Fruit fly (Drosophila melanogaster) whole organism, embryonic: Measurements from ENCODE around the gene COX7AL.

Experiments used
- CG10209 ChIP-seq: fragments of 200-800 bp; sonication (Bioruptor generic); optimal IDR thresholded peaks from 3 replicates; lab custom pipeline; 2017; ENCODE audit warnings: missing biosample characterization, mild to moderate bottlenecking, missing genetic modification characterization, missing genetic modification reagents
- CG10267 ChIP-seq: fragments of 200-800 bp; sonication (Bioruptor generic); optimal IDR thresholded peaks from 2 replicates; lab custom pipeline; 2018; ENCODE audit warnings: missing biosample characterization, mild to moderate bottlenecking, missing genetic modification characterization, moderate library complexity
- CG10543 ChIP-seq: fragments of 200-800 bp; sonication (Bioruptor generic); optimal IDR thresholded peaks from 3 replicates; lab custom pipeline; 2017; ENCODE audit warnings: missing biosample characterization, mild to moderate bottlenecking, missing genetic modification characterization, moderate library complexity
- CG10565 ChIP-seq: fragments of 200-800 bp; sonication (Bioruptor generic); optimal IDR thresholded peaks from 3 replicates; lab custom pipeline; 2016; ENCODE audit warnings: missing biosample characterization, mild to moderate bottlenecking, missing genetic modification characterization
- CG10959 ChIP-seq: fragments of 200-800 bp; sonication (Bioruptor generic); IDR thresholded peaks from 2 replicates; pipeline ENCODE4 v1.3.6; 2022; ENCODE audit warnings: missing biosample characterization, missing genetic modification characterization
- CG11085 ChIP-seq: fragments of 200-800 bp; sonication (Bioruptor generic); IDR thresholded peaks from 2 replicates; pipeline ENCODE4 v1.3.6; 2022; ENCODE audit warnings: missing biosample characterization, missing genetic modification characterization
- CG11398 ChIP-seq: fragments of 200-800 bp; sonication (Bioruptor generic); optimal IDR thresholded peaks from 2 replicates; lab custom pipeline; 2016; ENCODE audit warnings: missing biosample characterization, missing genetic modification characterization
- CG13123 ChIP-seq: fragments of 200-800 bp; sonication (Bioruptor generic); optimal IDR thresholded peaks from 2 replicates; lab custom pipeline; 2016; ENCODE audit warnings: missing biosample characterization, missing genetic modification characterization
- CG18599 ChIP-seq: fragments of 200-800 bp; sonication (Bioruptor generic); optimal IDR thresholded peaks from 3 replicates; lab custom pipeline; 2017; ENCODE audit warnings: missing biosample characterization, missing genetic modification characterization, mild to moderate bottlenecking, moderate library complexity, missing genetic modification reagents
- CG2199 ChIP-seq: fragments of 200-800 bp; sonication (Bioruptor generic); IDR thresholded peaks from 3 replicates; pipeline ENCODE4 v1.3.6; 2022; ENCODE audit warnings: missing biosample characterization, missing genetic modification characterization
- CG32767 ChIP-seq: fragments of 200-800 bp; sonication (Bioruptor generic); IDR thresholded peaks from 2 replicates; pipeline ENCODE4 v1.3.6; 2022; ENCODE audit warnings: missing biosample characterization, missing genetic modification characterization
- CG34376 ChIP-seq: fragments of 200-800 bp; sonication (Bioruptor generic); optimal IDR thresholded peaks from 2 replicates; lab custom pipeline; 2018; ENCODE audit warnings: missing biosample characterization, mild to moderate bottlenecking, missing genetic modification characterization
- CG34422 ChIP-seq: fragments of 200-800 bp; sonication (Bioruptor generic); IDR thresholded peaks from 3 replicates; pipeline ENCODE4 v1.3.6; 2022; ENCODE audit warnings: missing biosample characterization, missing genetic modification characterization
- CG4328 ChIP-seq: fragments of 200-800 bp; sonication (Bioruptor generic); optimal IDR thresholded peaks from 3 replicates; lab custom pipeline; 2017; ENCODE audit warnings: missing biosample characterization, missing genetic modification reagents, missing genetic modification characterization
- CG4404 ChIP-seq: fragments of 200-800 bp; sonication (Bioruptor generic); IDR thresholded peaks from 2 replicates; pipeline ENCODE4 v1.3.6; 2022; ENCODE audit warnings: missing biosample characterization, missing genetic modification characterization
- CG6272 ChIP-seq: fragments of 200-800 bp; sonication (Bioruptor generic); IDR thresholded peaks from 2 replicates; pipeline ENCODE4 v1.3.6; 2022; ENCODE audit warnings: missing biosample characterization, missing genetic modification characterization
- CG6654 ChIP-seq: fragments of 200-800 bp; sonication (Bioruptor generic); optimal IDR thresholded peaks from 2 replicates; lab custom pipeline; 2017; ENCODE audit warnings: missing biosample characterization, mild to moderate bottlenecking, missing genetic modification characterization
- CG6683 ChIP-seq: fragments of 200-800 bp; sonication (Bioruptor generic); optimal IDR thresholded peaks from 2 replicates; lab custom pipeline; 2017; ENCODE audit warnings: missing biosample characterization, mild to moderate bottlenecking, missing genetic modification characterization, missing genetic modification reagents
- CG7928 ChIP-seq: fragments of 200-800 bp; sonication (Bioruptor generic); optimal IDR thresholded peaks from 2 replicates; lab custom pipeline; 2017; ENCODE audit warnings: missing biosample characterization, mild to moderate bottlenecking, missing genetic modification characterization
- CG8765 ChIP-seq: fragments of 200-800 bp; sonication (Bioruptor generic); IDR thresholded peaks from 2 replicates; pipeline ENCODE4 v1.3.6; 2022; ENCODE audit warnings: missing biosample characterization, missing genetic modification characterization
- CG9817 ChIP-seq: fragments of 200-800 bp; sonication (Bioruptor generic); optimal IDR thresholded peaks from 2 replicates; lab custom pipeline; 2018; ENCODE audit warnings: missing biosample characterization, mild to moderate bottlenecking, missing genetic modification characterization, moderate library complexity
- CG9932 ChIP-seq: fragments of 200-800 bp; sonication (Bioruptor generic); IDR thresholded peaks from 2 replicates; pipeline ENCODE4 v1.3.6; 2022; ENCODE audit warnings: missing biosample characterization, missing genetic modification characterization
- D19A ChIP-seq: fragments of 200-800 bp; optimal IDR thresholded peaks from 3 replicates; lab custom pipeline; 2019; ENCODE audit warnings: missing biosample characterization, mild to moderate bottlenecking, missing genetic modification characterization, moderate library complexity
- Dip3 ChIP-seq: fragments of 200-800 bp; sonication (Bioruptor generic); optimal IDR thresholded peaks from 3 replicates; lab custom pipeline; 2016; ENCODE audit warnings: missing biosample characterization, missing genetic modification characterization
- Doc2 ChIP-seq: fragments of 200-800 bp; sonication (Bioruptor generic); IDR thresholded peaks from 2 replicates; pipeline ENCODE4 v1.3.6; 2022; ENCODE audit warnings: missing biosample characterization, missing genetic modification characterization
- Hr3 ChIP-seq: fragments of 200-800 bp; sonication (Bioruptor generic); optimal IDR thresholded peaks from 3 replicates; lab custom pipeline; 2016; ENCODE audit warnings: missing biosample characterization, missing genetic modification characterization
- Lhr ChIP-seq: fragments of 200-800 bp; sonication (Bioruptor generic); optimal IDR thresholded peaks from 3 replicates; lab custom pipeline; 2017; ENCODE audit warnings: mild to moderate bottlenecking, missing biosample characterization, missing genetic modification reagents, missing genetic modification characterization
- Lpt ChIP-seq: fragments of >200 bp; optimal IDR thresholded peaks from 2 replicates; lab custom pipeline; 2018; ENCODE audit warnings: missing biosample characterization, missing genetic modification characterization
- MBD-R2 ChIP-seq: fragments of 200-800 bp; sonication (Bioruptor generic); IDR thresholded peaks from 2 replicates; pipeline ENCODE4 v1.3.6; 2022; ENCODE audit warnings: missing biosample characterization, missing genetic modification characterization
- NFAT ChIP-seq: fragments of 200-800 bp; sonication (Bioruptor generic); IDR thresholded peaks from 2 replicates; pipeline ENCODE4 v1.3.6; 2022; ENCODE audit warnings: missing biosample characterization, missing genetic modification characterization
- Oaz ChIP-seq: fragments of 200-800 bp; sonication (Bioruptor generic); IDR thresholded peaks from 2 replicates; pipeline ENCODE4 v1.3.6; 2022; ENCODE audit warnings: missing biosample characterization, missing genetic modification characterization
- Side ChIP-seq: fragments of 200-800 bp; sonication (Bioruptor generic); optimal IDR thresholded peaks from 2 replicates; lab custom pipeline; 2016; ENCODE audit warnings: missing biosample characterization, missing genetic modification characterization
- Six4 ChIP-seq: fragments of 200-800 bp; sonication (Bioruptor generic); optimal IDR thresholded peaks from 2 replicates; lab custom pipeline; 2016; ENCODE audit warnings: missing biosample characterization, missing genetic modification characterization
- Taf1 ChIP-seq: fragments of 200-800 bp; sonication (Bioruptor generic); IDR thresholded peaks from 2 replicates; pipeline ENCODE4 v1.3.6; 2022; ENCODE audit warnings: missing biosample characterization, missing genetic modification characterization
- ato ChIP-seq: fragments of 200-800 bp; sonication (Bioruptor generic); IDR thresholded peaks from 2 replicates; pipeline ENCODE4 v1.3.6; 2022; ENCODE audit warnings: missing biosample characterization, missing genetic modification characterization; ENCODE audit not compliant: partially characterized antibody
- bbx ChIP-seq: fragments of 200-800 bp; sonication (Bioruptor generic); IDR thresholded peaks from 2 replicates; pipeline ENCODE4 v1.3.6; 2022; ENCODE audit warnings: missing biosample characterization, missing genetic modification characterization; ENCODE audit not compliant: partially characterized antibody
- chm ChIP-seq: fragments of 200-800 bp; sonication (Bioruptor generic); IDR thresholded peaks from 2 replicates; pipeline ENCODE4 v1.3.6; 2022; ENCODE audit warnings: missing biosample characterization, missing genetic modification characterization
- eyg ChIP-seq: fragments of 200-800 bp; sonication (Bioruptor generic); optimal IDR thresholded peaks from 3 replicates; lab custom pipeline; 2016; ENCODE audit warnings: missing biosample characterization, missing genetic modification characterization
- gcm ChIP-seq: fragments of 200-800 bp; sonication (Bioruptor generic); optimal IDR thresholded peaks from 2 replicates; lab custom pipeline; 2019; ENCODE audit warnings: missing biosample characterization, mild to moderate bottlenecking, missing genetic modification characterization, moderate library complexity
- gem ChIP-seq: fragments of 200-800 bp; sonication (Bioruptor generic); optimal IDR thresholded peaks from 2 replicates; lab custom pipeline; 2019; ENCODE audit warnings: missing biosample characterization, mild to moderate bottlenecking, missing genetic modification characterization, moderate library complexity
- ind ChIP-seq: fragments of 200-800 bp; sonication (Bioruptor generic); optimal IDR thresholded peaks from 3 replicates; lab custom pipeline; 2016; ENCODE audit warnings: missing biosample characterization, missing genetic modification characterization
- knrl ChIP-seq: fragments of 200-800 bp; sonication (Bioruptor generic); IDR thresholded peaks from 3 replicates; pipeline ENCODE4 v1.3.6; 2022; ENCODE audit warnings: missing biosample characterization, missing genetic modification characterization; ENCODE audit not compliant: partially characterized antibody
- lilli ChIP-seq: fragments of 200-800 bp; sonication (Bioruptor generic); optimal IDR thresholded peaks from 3 replicates; lab custom pipeline; 2016; ENCODE audit warnings: missing biosample characterization, missing genetic modification characterization
- mam ChIP-seq: fragments of 200-800 bp; sonication (Bioruptor generic); optimal IDR thresholded peaks from 3 replicates; lab custom pipeline; 2016; ENCODE audit warnings: missing biosample characterization, missing genetic modification characterization
- mirr ChIP-seq: fragments of 200-800 bp; sonication (Bioruptor generic); optimal IDR thresholded peaks from 3 replicates; lab custom pipeline; 2018; ENCODE audit warnings: missing biosample characterization, mild to moderate bottlenecking, missing genetic modification characterization
- org-1 ChIP-seq: fragments of 200-800 bp; sonication (Bioruptor generic); optimal IDR thresholded peaks from 2 replicates; lab custom pipeline; 2017; ENCODE audit warnings: missing biosample characterization, missing genetic modification characterization
- phol ChIP-seq: fragments of 200-800 bp; sonication (Bioruptor generic); optimal IDR thresholded peaks from 3 replicates; lab custom pipeline; 2018; ENCODE audit warnings: missing biosample characterization, mild to moderate bottlenecking, missing genetic modification characterization, moderate library complexity
- repo ChIP-seq: fragments of 200-800 bp; sonication (Bioruptor generic); optimal IDR thresholded peaks from 2 replicates; lab custom pipeline; 2016; ENCODE audit warnings: missing biosample characterization, missing genetic modification characterization
- sd ChIP-seq: fragments of 200-800 bp; sonication (Bioruptor generic); optimal IDR thresholded peaks from 3 replicates; lab custom pipeline; 2018; ENCODE audit warnings: missing biosample characterization, mild to moderate bottlenecking, missing genetic modification characterization, moderate library complexity
- shn ChIP-seq: fragments of 200-800 bp; sonication (Bioruptor generic); optimal IDR thresholded peaks from 3 replicates; lab custom pipeline; 2016; ENCODE audit warnings: missing biosample characterization, missing genetic modification characterization
- tin ChIP-seq: fragments of 200-800 bp; sonication (Bioruptor generic); optimal IDR thresholded peaks from 3 replicates; lab custom pipeline; 2016; ENCODE audit warnings: missing biosample characterization, missing genetic modification characterization
- tx ChIP-seq: fragments of 200-800 bp; sonication (Bioruptor generic); optimal IDR thresholded peaks from 2 replicates; lab custom pipeline; 2016; ENCODE audit warnings: missing biosample characterization, missing genetic modification characterization

Gene COX7AL

DNA sequence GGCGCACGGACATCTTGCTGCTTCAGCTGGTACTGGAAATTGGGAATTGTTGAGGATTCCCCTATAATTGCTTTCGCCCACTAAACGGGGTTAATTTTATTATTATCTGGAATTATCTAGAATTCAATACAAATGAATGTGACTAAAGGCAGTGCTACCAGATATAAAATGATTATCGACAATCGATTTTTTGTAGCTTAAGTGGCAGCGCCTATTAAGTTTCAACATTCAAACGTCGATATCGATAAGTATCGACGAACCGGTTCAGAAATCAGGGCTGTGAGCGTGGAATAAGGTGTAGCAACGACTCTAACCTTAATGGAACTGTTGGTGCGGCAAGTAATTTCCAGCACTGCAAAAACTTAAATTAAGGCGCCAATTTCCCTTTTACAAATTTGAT lies 38.4 kb upstream of the COX7AL start, which contains the start of gene Sgt1 (continued):
- peak; percentile 92 for TF ChIP-seq bbx (GFP tag; lab: Robert Waterston, UW)
- TF ChIP-seq Six4 (GFP tag; lab: Kevin White, UChicago) = peak; percentile 6
- TF ChIP-seq phol = peak; percentile 69
- no peak for TF ChIP-seq CG6683 (GFP tag; lab: Kevin White, UChicago)
- TF ChIP-seq Doc2 (GFP tag; lab: Robert Waterston, UW) = no peak
- no peak for TF ChIP-seq CG10959 (GFP tag; lab: Robert Waterston, UW)
- TF ChIP-seq shn (GFP tag; lab: Kevin White, UChicago) = peak; percentile 50
- TF ChIP-seq CG13123 = no peak
- TF ChIP-seq mam (GFP tag; lab: Kevin White, UChicago) = peak; percentile 73
- peak; percentile 66; the same call in 1 of the 2 replicates for TF ChIP-seq NFAT (GFP tag; lab: Robert Waterston, UW)
- TF ChIP-seq CG8765 (GFP tag; lab: Robert Waterston, UW) = 0 out of 2 replicates have a peak, but pooled peaks have one; percentile 9
- TF ChIP-seq Lhr (GFP tag; lab: Kevin White, UChicago) = peak; percentile 95
- peak; percentile 35 for TF ChIP-seq ind
- TF ChIP-seq CG9932 (GFP tag; lab: Robert Waterston, UW) = peak; percentile 78
- TF ChIP-seq CG4404 (GFP tag; lab: Robert Waterston, UW) = no peak
- TF ChIP-seq tin (GFP tag; lab: Kevin White, UChicago) = peak; percentile 23
- TF ChIP-seq CG11085 (GFP tag; lab: Robert Waterston, UW) = no peak
- TF ChIP-seq eyg = no peak
- peak; percentile 23 for TF ChIP-seq Dip3 (GFP tag; lab: Kevin White, UChicago)
- no peak for TF ChIP-seq CG2199 (GFP tag; lab: Robert Waterston, UW)
- no peak for TF ChIP-seq Oaz (GFP tag; lab: Robert Waterston, UW)
- TF ChIP-seq org-1 = no peak
- no peak for TF ChIP-seq D19A (tag; lab: Kevin White, UChicago)
- TF ChIP-seq CG10543 (GFP tag; lab: Kevin White, UChicago) = peak; percentile 19
- no peak for TF ChIP-seq Taf1 (GFP tag; lab: Robert Waterston, UW)
- no peak for TF ChIP-seq CG18599 (GFP tag; lab: Kevin White, UChicago)
- peak; percentile 26 for TF ChIP-seq Side (GFP tag; lab: Kevin White, UChicago)
- TF ChIP-seq CG34376 (GFP tag; lab: Kevin White, UChicago) = peak; percentile 78
- no peak for TF ChIP-seq CG6654
- TF ChIP-seq CG34422 (GFP tag; lab: Robert Waterston, UW) = no peak
- peak; percentile 11 for TF ChIP-seq Hr3 (GFP tag; lab: Kevin White, UChicago)
- TF ChIP-seq Lpt = no peak
- peak; percentile 38 for TF ChIP-seq CG9817 (tag; lab: Kevin White, UChicago)
- peak; percentile 72 for TF ChIP-seq lilli (GFP tag; lab: Kevin White, UChicago)
- TF ChIP-seq CG4328 (GFP tag; lab: Kevin White, UChicago) = peak; percentile 38
- no peak for TF ChIP-seq gem (tag; lab: Kevin White, UChicago)
- no peak for TF ChIP-seq mirr (GFP tag; lab: Kevin White, UChicago)
- TF ChIP-seq CG11398 (GFP tag; lab: Kevin White, UChicago) = no peak
- no peak for TF ChIP-seq CG10209 (GFP tag; lab: Kevin White, UChicago)
- peak; percentile 31 for TF ChIP-seq tx (GFP tag; lab: Kevin White, UChicago)
- no peak; the same call in 1 of the 2 replicates for TF ChIP-seq chm
- peak; percentile 94 for TF ChIP-seq CG7928 (GFP tag; lab: Kevin White, UChicago)
- peak; percentile 54 for TF ChIP-seq MBD-R2
- TF ChIP-seq ato = peak; percentile 99
- TF ChIP-seq CG10267 (tag; lab: Kevin White, UChicago) = peak; percentile 98
- TF ChIP-seq CG32767 (GFP tag; lab: Robert Waterston, UW) = no peak
- TF ChIP-seq CG6272 (GFP tag; lab: Robert Waterston, UW) = 0 out of 2 replicates have a peak, but pooled peaks have one; percentile 28
- TF ChIP-seq repo (GFP tag; lab: Kevin White, UChicago) = peak; percentile 40
- TF ChIP-seq CG10565 (GFP tag; lab: Kevin White, UChicago) = no peak
- TF ChIP-seq gcm (GFP tag; lab: Kevin White, UChicago) = no peak
- TF ChIP-seq sd (tag; lab: Kevin White, UChicago) = peak; percentile 47
- peak; percentile 74 for TF ChIP-seq knrl
